Fruit fly (Drosophila melanogaster) whole organism, embryonic: ENCODE measurements around the gene zye.
A peak's percentile ranks its signal among the peaks of the same experiment; 100 is the strongest.

Experiments used
- Ada2b ChIP-seq: fragments of 200-800 bp; sonication (Bioruptor generic); IDR thresholded peaks from 2 replicates; pipeline ENCODE4 v1.3.6; 2022; ENCODE audit warnings: missing biosample characterization, missing genetic modification characterization
- Antp ChIP-seq: fragments of 200-800 bp; sonication (Bioruptor generic); optimal IDR thresholded peaks from 3 replicates; lab custom pipeline; 2016; ENCODE audit warnings: missing biosample characterization, missing genetic modification characterization
- Atf3 ChIP-seq: fragments of 200-800 bp; sonication (Bioruptor generic); optimal IDR thresholded peaks from 3 replicates; lab custom pipeline; 2016; ENCODE audit warnings: missing biosample characterization, missing genetic modification characterization
- CG10147 ChIP-seq: fragments of 200-800 bp; sonication (Bioruptor generic); optimal IDR thresholded peaks from 2 replicates; lab custom pipeline; 2019; ENCODE audit warnings: missing biosample characterization, mild to moderate bottlenecking, missing genetic modification characterization, moderate library complexity
- CG10209 ChIP-seq: fragments of 200-800 bp; sonication (Bioruptor generic); optimal IDR thresholded peaks from 3 replicates; lab custom pipeline; 2017; ENCODE audit warnings: missing biosample characterization, mild to moderate bottlenecking, missing genetic modification characterization, missing genetic modification reagents
- CG1024 ChIP-seq: fragments of 200-800 bp; sonication (Bioruptor generic); IDR thresholded peaks from 2 replicates; pipeline ENCODE4 v1.3.6; 2022; ENCODE audit warnings: missing biosample characterization, missing genetic modification characterization
- CG10267 ChIP-seq: fragments of 200-800 bp; sonication (Bioruptor generic); optimal IDR thresholded peaks from 2 replicates; lab custom pipeline; 2018; ENCODE audit warnings: missing biosample characterization, mild to moderate bottlenecking, missing genetic modification characterization, moderate library complexity
- CG10979 ChIP-seq: fragments of 200-800 bp; sonication (Bioruptor generic); optimal IDR thresholded peaks from 2 replicates; lab custom pipeline; 2018; ENCODE audit warnings: missing biosample characterization, mild to moderate bottlenecking, missing genetic modification characterization, moderate library complexity
- CG12219 ChIP-seq: fragments of 200-800 bp; sonication (Bioruptor generic); optimal IDR thresholded peaks from 3 replicates; lab custom pipeline; 2018; ENCODE audit warnings: missing biosample characterization, mild to moderate bottlenecking, missing genetic modification characterization
- CG12391 ChIP-seq: fragments of 200-800 bp; sonication (Bioruptor generic); optimal IDR thresholded peaks from 3 replicates; lab custom pipeline; 2018; ENCODE audit warnings: missing biosample characterization, mild to moderate bottlenecking, missing genetic modification characterization, moderate library complexity
- CG17912 ChIP-seq: fragments of 200-800 bp; sonication (Bioruptor generic); optimal IDR thresholded peaks from 2 replicates; lab custom pipeline; 2018; ENCODE audit warnings: missing biosample characterization, mild to moderate bottlenecking, missing genetic modification characterization
- CG2889 ChIP-seq: fragments of 200-800 bp; sonication (Bioruptor generic); IDR thresholded peaks from 3 replicates; pipeline ENCODE4 v1.3.6; 2022; ENCODE audit warnings: missing biosample characterization, missing genetic modification characterization
- CG3995 ChIP-seq: fragments of 200-800 bp; sonication (Bioruptor generic); optimal IDR thresholded peaks from 3 replicates; lab custom pipeline; 2016; ENCODE audit warnings: missing biosample characterization, missing genetic modification characterization
- CG4328 ChIP-seq: fragments of 200-800 bp; sonication (Bioruptor generic); optimal IDR thresholded peaks from 3 replicates; lab custom pipeline; 2017; ENCODE audit warnings: missing biosample characterization, missing genetic modification reagents, missing genetic modification characterization
- CG4617 ChIP-seq: fragments of 200-800 bp; sonication (Bioruptor generic); optimal IDR thresholded peaks from 3 replicates; lab custom pipeline; 2016; ENCODE audit warnings: missing biosample characterization, missing genetic modification characterization, borderline replicate concordance
- CG8290 ChIP-seq, 3 experiments: fragments of 200-800 bp; sonication (Bioruptor generic); optimal IDR thresholded peaks; 2 replicates each; lab custom pipeline; 2016 to 2019; ENCODE audit warnings: missing biosample characterization in 3 of 3, missing genetic modification characterization in 3 of 3, mild to moderate bottlenecking in 2 of 3, moderate library complexity in 1 of 3
- E2f1 ChIP-seq: fragments of 200-800 bp; sonication (Bioruptor generic); IDR thresholded peaks from 2 replicates; pipeline ENCODE4 v1.3.6; 2022; ENCODE audit warnings: missing biosample characterization, missing genetic modification characterization
- ERR ChIP-seq: fragments of 200-800 bp; sonication (Bioruptor generic); optimal IDR thresholded peaks from 2 replicates; lab custom pipeline; 2016; ENCODE audit warnings: missing biosample characterization, missing genetic modification characterization
- Fer2 ChIP-seq: fragments of 200-800 bp; sonication (Bioruptor generic); optimal IDR thresholded peaks from 2 replicates; lab custom pipeline; 2018; ENCODE audit warnings: missing biosample characterization, mild to moderate bottlenecking, missing genetic modification characterization, moderate library complexity
- H15 ChIP-seq: fragments of 200-800 bp; sonication (Bioruptor generic); IDR thresholded peaks from 3 replicates; pipeline ENCODE4 v1.3.6; 2022; ENCODE audit warnings: missing biosample characterization, missing genetic modification characterization
- H2.0 ChIP-seq: fragments of 200-800 bp; sonication (Bioruptor generic); IDR thresholded peaks from 2 replicates; pipeline ENCODE4 v1.3.6; 2022; ENCODE audit warnings: missing biosample characterization, missing genetic modification characterization
- Mes4 ChIP-seq: fragments of 200-800 bp; sonication (Bioruptor generic); optimal IDR thresholded peaks from 2 replicates; lab custom pipeline; 2016; ENCODE audit warnings: missing biosample characterization, missing genetic modification characterization
- Nf-YB ChIP-seq: fragments of 200-800 bp; sonication (Bioruptor generic); optimal IDR thresholded peaks from 3 replicates; lab custom pipeline; 2019; ENCODE audit warnings: missing biosample characterization, mild to moderate bottlenecking, missing genetic modification characterization, moderate library complexity
- Sox102F ChIP-seq: fragments of 200-800 bp; sonication (Bioruptor generic); optimal IDR thresholded peaks from 2 replicates; lab custom pipeline; 2018; ENCODE audit warnings: missing biosample characterization, mild to moderate bottlenecking, missing genetic modification characterization, moderate library complexity
- Spps ChIP-seq: fragments of 200-800 bp; sonication (Bioruptor generic); optimal IDR thresholded peaks from 2 replicates; lab custom pipeline; 2018; ENCODE audit warnings: missing biosample characterization, mild to moderate bottlenecking, missing genetic modification characterization
- YL-1 ChIP-seq: fragments of 200-800 bp; sonication (Bioruptor generic); optimal IDR thresholded peaks from 3 replicates; lab custom pipeline; 2017; ENCODE audit warnings: missing biosample characterization, mild to moderate bottlenecking, missing genetic modification characterization
- ab ChIP-seq: fragments of 200-800 bp; sonication (Bioruptor generic); optimal IDR thresholded peaks from 2 replicates; lab custom pipeline; 2016; ENCODE audit warnings: missing biosample characterization, missing genetic modification characterization
- ap ChIP-seq: fragments of 200-800 bp; sonication (Bioruptor generic); IDR thresholded peaks from 2 replicates; pipeline ENCODE4 v1.3.6; 2022; ENCODE audit warnings: missing biosample characterization, missing genetic modification characterization
- ase ChIP-seq: fragments of 200-800 bp; sonication (Bioruptor generic); IDR thresholded peaks from 3 replicates; pipeline ENCODE4 v1.3.6; 2022; ENCODE audit warnings: missing biosample characterization, missing genetic modification characterization
- ato ChIP-seq: fragments of 200-800 bp; sonication (Bioruptor generic); IDR thresholded peaks from 2 replicates; pipeline ENCODE4 v1.3.6; 2022; ENCODE audit warnings: missing biosample characterization, missing genetic modification characterization; ENCODE audit not compliant: partially characterized antibody
- bowl ChIP-seq: fragments of 200-800 bp; sonication (Bioruptor generic); IDR thresholded peaks from 2 replicates; pipeline ENCODE4 v1.3.6; 2022; ENCODE audit warnings: missing biosample characterization, missing genetic modification characterization
- chn ChIP-seq: fragments of 200-800 bp; sonication (Bioruptor generic); optimal IDR thresholded peaks from 2 replicates; lab custom pipeline; 2016; ENCODE audit warnings: missing biosample characterization, missing genetic modification characterization
- croc ChIP-seq: fragments of 200-800 bp; sonication (Bioruptor generic); conservative IDR thresholded peaks from 3 replicates; pipeline ENCODE4 v1.3.6; 2022; ENCODE audit warnings: missing biosample characterization, missing genetic modification characterization
- danr ChIP-seq: fragments of 200-800 bp; sonication (Bioruptor generic); IDR thresholded peaks from 2 replicates; pipeline ENCODE4 v1.3.6; 2022; ENCODE audit warnings: missing biosample characterization, missing genetic modification characterization
- dysf ChIP-seq: fragments of 200-800 bp; sonication (Bioruptor generic); IDR thresholded peaks from 3 replicates; pipeline ENCODE4 v1.3.6; 2022; ENCODE audit warnings: missing biosample characterization, missing genetic modification characterization
- gt ChIP-seq: fragments of 200-800 bp; sonication (Bioruptor generic); IDR thresholded peaks from 2 replicates; pipeline ENCODE4 v1.3.6; 2022; ENCODE audit warnings: missing biosample characterization, missing genetic modification characterization
- insv ChIP-seq, 2 experiments: fragments of 200-800 bp; sonication (Bioruptor generic); optimal IDR thresholded peaks; 3 replicates each; lab custom pipeline; 2016 to 2018; ENCODE audit warnings: missing biosample characterization in 2 of 2, missing genetic modification characterization in 2 of 2
- kay ChIP-seq: fragments of 200-800 bp; sonication (Bioruptor generic); optimal IDR thresholded peaks from 2 replicates; lab custom pipeline; 2016; ENCODE audit warnings: missing biosample characterization, missing genetic modification characterization
- maf-S ChIP-seq: fragments of 200-800 bp; sonication (Bioruptor generic); optimal IDR thresholded peaks from 2 replicates; lab custom pipeline; 2016; ENCODE audit warnings: missing biosample characterization, missing genetic modification characterization
- nmo ChIP-seq: fragments of 200-800 bp; sonication (Bioruptor generic); optimal IDR thresholded peaks from 2 replicates; lab custom pipeline; 2018; ENCODE audit warnings: missing biosample characterization, mild to moderate bottlenecking, missing genetic modification characterization, moderate library complexity
- org-1 ChIP-seq: fragments of 200-800 bp; sonication (Bioruptor generic); optimal IDR thresholded peaks from 2 replicates; lab custom pipeline; 2017; ENCODE audit warnings: missing biosample characterization, missing genetic modification characterization
- rib ChIP-seq: fragments of 200-800 bp; sonication (Bioruptor generic); IDR thresholded peaks from 2 replicates; pipeline ENCODE4 v1.3.6; 2022; ENCODE audit warnings: missing biosample characterization, missing genetic modification characterization
- row ChIP-seq: fragments of 200-800 bp; sonication (Bioruptor generic); IDR thresholded peaks from 3 replicates; pipeline ENCODE4 v1.3.6; 2022; ENCODE audit warnings: missing biosample characterization, missing genetic modification characterization
- sima ChIP-seq: fragments of 200-800 bp; sonication (Bioruptor generic); optimal IDR thresholded peaks from 2 replicates; lab custom pipeline; 2016; ENCODE audit warnings: missing biosample characterization, missing genetic modification characterization
- so ChIP-seq: fragments of 200-800 bp; sonication (Bioruptor generic); IDR thresholded peaks from 3 replicates; pipeline ENCODE4 v1.3.6; 2022; ENCODE audit warnings: missing biosample characterization, missing genetic modification characterization
- tio ChIP-seq: fragments of 200-800 bp; sonication (Bioruptor generic); optimal IDR thresholded peaks from 2 replicates; lab custom pipeline; 2017; ENCODE audit warnings: missing biosample characterization, missing genetic modification characterization, inconsistent platforms
- trem ChIP-seq: fragments of 200-800 bp; optimal IDR thresholded peaks from 3 replicates; lab custom pipeline; 2019; ENCODE audit warnings: missing biosample characterization, mild to moderate bottlenecking, missing genetic modification characterization, moderate library complexity
- wek ChIP-seq: fragments of 200-800 bp; sonication (Bioruptor generic); optimal IDR thresholded peaks from 3 replicates; lab custom pipeline; 2018; ENCODE audit warnings: missing biosample characterization, mild to moderate bottlenecking, missing genetic modification characterization, moderate library complexity
- zfh2 ChIP-seq: fragments of 200-800 bp; sonication (Bioruptor generic); optimal IDR thresholded peaks from 2 replicates; lab custom pipeline; 2016; ENCODE audit warnings: missing biosample characterization, missing genetic modification characterization

zye gene

DNA sequence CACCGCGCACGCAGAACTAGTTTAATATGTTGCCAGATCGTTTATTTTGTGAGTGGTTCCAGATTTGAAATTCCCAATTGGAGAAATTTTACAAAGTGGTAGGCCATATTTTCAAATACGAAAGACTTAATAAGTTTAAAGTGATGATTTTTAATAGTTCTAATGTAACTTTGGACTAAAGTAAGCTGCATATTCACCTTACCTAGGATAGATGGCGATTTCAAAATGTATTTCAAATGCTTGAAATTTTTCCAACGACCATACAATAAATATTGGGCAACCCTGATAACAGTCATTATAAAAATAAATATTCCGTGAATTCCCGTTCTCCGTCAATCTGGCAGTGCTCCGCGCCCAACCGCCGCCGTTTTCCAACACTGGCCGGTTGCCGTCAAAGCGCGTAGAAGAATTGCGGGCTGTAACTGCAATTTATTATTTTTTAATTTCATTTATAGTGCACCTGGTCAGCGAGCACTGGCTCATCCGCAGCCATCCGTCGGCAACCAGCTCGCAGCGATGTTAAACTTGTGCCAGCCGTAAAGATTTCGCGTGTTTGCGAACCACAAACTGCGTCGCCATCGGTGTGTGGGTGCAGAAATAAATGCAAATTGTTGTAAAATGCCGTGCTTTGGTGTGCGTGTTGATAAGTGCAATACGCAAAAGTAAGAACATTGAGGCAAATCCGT, 37.4 kb upstream of the zye start, which contains the start of the genes Ide and RhoBTB (continued):
- TF ChIP-seq nmo (GFP tag; lab: Kevin White, UChicago): peak; percentile 90
- TF ChIP-seq danr: peak; percentile 70
- TF ChIP-seq CG10267 (tag; lab: Kevin White, UChicago): peak; percentile 95
- peak; percentile 86 for TF ChIP-seq Antp
- TF ChIP-seq kay (GFP tag; lab: Kevin White, UChicago): peak; percentile 73
- peak; percentile 37 for TF ChIP-seq wek (GFP tag; lab: Kevin White, UChicago)
- TF ChIP-seq Ada2b (GFP tag; lab: Robert Waterston, UW): peak; percentile 55; the same call in 1 of the 2 replicates
- TF ChIP-seq row (GFP tag; lab: Robert Waterston, UW): peak; percentile 90
- TF ChIP-seq insv (GFP tag; optimal IDR thresholded peaks at IDR 0.05; lab: Kevin White, UChicago): peak; percentile 87 to 98
- peak; percentile 95 for TF ChIP-seq zfh2 (GFP tag; lab: Kevin White, UChicago)
- peak; percentile 54 for TF ChIP-seq CG4617 (GFP tag; lab: Kevin White, UChicago)
- peak; percentile 71 for TF ChIP-seq CG8290 (GFP tag; optimal IDR thresholded peaks at IDR 0.05; lab: Kevin White, UChicago)
- TF ChIP-seq CG8290 (tag; optimal IDR thresholded peaks at IDR 0.05; lab: Kevin White, UChicago): peak in 1 of 2 experiments; percentile 15
- TF ChIP-seq bowl (GFP tag; lab: Robert Waterston, UW): no peak
- peak; percentile 98 for TF ChIP-seq trem (tag; lab: Kevin White, UChicago)
- TF ChIP-seq CG10209 (GFP tag; lab: Kevin White, UChicago): peak; percentile 79
- peak; percentile 84 for TF ChIP-seq maf-S (GFP tag; lab: Kevin White, UChicago)
- TF ChIP-seq croc (GFP tag; lab: Robert Waterston, UW): peak; percentile 48
- peak; percentile 46; the same call in 1 of the 2 replicates for TF ChIP-seq E2f1 (GFP tag; lab: Robert Waterston, UW)
- TF ChIP-seq CG3995 (GFP tag; lab: Kevin White, UChicago): peak; percentile 99
- TF ChIP-seq ase (GFP tag; lab: Robert Waterston, UW): peak; percentile 44; the same call in 2 of the 3 replicates
- TF ChIP-seq tio (GFP tag; lab: Kevin White, UChicago): no peak
- TF ChIP-seq rib (GFP tag; lab: Robert Waterston, UW): peak; percentile 32; the same call in 1 of the 2 replicates
- TF ChIP-seq Mes4: peak; percentile 47
- TF ChIP-seq Fer2 (tag; lab: Kevin White, UChicago): peak; percentile 81
- peak; percentile 11 for TF ChIP-seq CG17912
- TF ChIP-seq H2.0: 0 out of 2 replicates have a peak, but pooled peaks have one; percentile 41
- peak; percentile 61 for TF ChIP-seq ab (GFP tag; lab: Kevin White, UChicago)
- peak; percentile 77 for TF ChIP-seq Atf3
- peak; percentile 73 for TF ChIP-seq Sox102F (GFP tag; lab: Kevin White, UChicago)
- TF ChIP-seq ap: peak; percentile 25; the same call in 1 of the 2 replicates
- peak; percentile 21; the same call in 1 of the 2 replicates for TF ChIP-seq gt (GFP tag; lab: Robert Waterston, UW)
- TF ChIP-seq ERR: peak; percentile 64
- peak; percentile 76 for TF ChIP-seq CG4328 (GFP tag; lab: Kevin White, UChicago)
- TF ChIP-seq CG10147 (GFP tag; lab: Kevin White, UChicago): peak; percentile 62
- peak; percentile 64; the same call in 1 of the 3 replicates for TF ChIP-seq CG2889
- peak; percentile 50 for TF ChIP-seq YL-1
- no peak for TF ChIP-seq ato
- TF ChIP-seq chn (GFP tag; lab: Kevin White, UChicago): peak; percentile 86
- TF ChIP-seq Spps: no peak
- no peak for TF ChIP-seq so (GFP tag; lab: Robert Waterston, UW)
- TF ChIP-seq CG12219 (GFP tag; lab: Kevin White, UChicago): peak; percentile 40
- no peak for TF ChIP-seq CG1024 (GFP tag; lab: Robert Waterston, UW)
- TF ChIP-seq dysf (GFP tag; lab: Robert Waterston, UW): peak; percentile 83
- TF ChIP-seq CG10979 (tag; lab: Kevin White, UChicago): peak; percentile 52
- TF ChIP-seq org-1 (GFP tag; lab: Kevin White, UChicago): peak; percentile 23
- no peak for TF ChIP-seq sima
- TF ChIP-seq CG12391 (tag; lab: Kevin White, UChicago): peak; percentile 84
- TF ChIP-seq H15 (GFP tag; lab: Robert Waterston, UW): no peak; the same call in 2 of the 3 replicates
- peak; percentile 48 for TF ChIP-seq Nf-YB
